Fruit fly (Drosophila melanogaster): ENCODE results near the gene TTLL3B.

- TF ChIP-seq CG8478 (optimal IDR thresholded peaks at IDR 0.05) (no peak), CTCF (optimal IDR thresholded peaks at IDR 0.05) (peak in 1 of 2 experiments; percentile 16)
Measured at dm6 chr2L:6723750-6724503, 8.7 kb upstream of the TTLL3B start, which contains the start of gene Liprin-alpha.
